Worm (Caenorhabditis elegans) whole organism, young adult: ENCODE measurements around the gene nlp-19.

Source experiments
- B0035.1 ChIP-seq: sonication (generic microtip); optimal IDR thresholded peaks from 2 replicates; lab custom pipeline; 2016; ENCODE audit warnings: missing genetic modification characterization, mild to moderate bottlenecking, missing compliant biosample characterization, missing genotype, missing genetic modification reagents
- B0336.3 ChIP-seq: fragments of 200-800 bp; sonication (Bioruptor generic); IDR thresholded peaks from 2 replicates; pipeline ENCODE4 v1.3.6; 2022; ENCODE audit warnings: missing genetic modification characterization, missing compliant biosample characterization
- C06A6.2 ChIP-seq: fragments of 200-800 bp; sonication (Bioruptor generic); conservative IDR thresholded peaks from 2 replicates; pipeline ENCODE4 v1.3.6; 2022; ENCODE audit warnings: missing genetic modification characterization, missing compliant biosample characterization
- F37B4.10 ChIP-seq: fragments of 200-800 bp; sonication (Bioruptor generic); IDR thresholded peaks from 2 replicates; pipeline ENCODE4 v1.3.6; 2022; ENCODE audit warnings: missing genetic modification characterization, missing compliant biosample characterization
- F52B5.7 ChIP-seq: sonication (generic microtip); optimal IDR thresholded peaks from 2 replicates; lab custom pipeline; 2016; ENCODE audit warnings: mild to moderate bottlenecking, missing genetic modification characterization, missing compliant biosample characterization
- F55B11.4 ChIP-seq: sonication (generic microtip); optimal IDR thresholded peaks from 2 replicates; lab custom pipeline; 2016; ENCODE audit warnings: missing compliant biosample characterization, missing genetic modification characterization, borderline replicate concordance; ENCODE audit not compliant: insufficient read depth
- T07F8.4 ChIP-seq: sonication (generic microtip); optimal IDR thresholded peaks from 2 replicates; lab custom pipeline; 2016; ENCODE audit warnings: mild to moderate bottlenecking, missing genetic modification characterization, moderate library complexity, missing compliant biosample characterization
- T26A5.8 ChIP-seq: sonication (generic microtip); optimal IDR thresholded peaks from 2 replicates; lab custom pipeline; 2016; ENCODE audit warnings: missing genetic modification characterization, missing compliant biosample characterization
- Y56A3A.18 ChIP-seq: fragments of 200-800 bp; sonication (Bioruptor generic); IDR thresholded peaks from 2 replicates; pipeline ENCODE4 v1.3.6; 2022; ENCODE audit warnings: missing genetic modification reagents, missing genetic modification characterization, missing compliant biosample characterization
- Y79H2A.3 ChIP-seq: fragments of 200-800 bp; sonication (Bioruptor generic); conservative IDR thresholded peaks from 2 replicates; pipeline ENCODE4 v1.3.6; 2022; ENCODE audit warnings: missing genetic modification reagents, missing genetic modification characterization, missing compliant biosample characterization
- ZK185.1 ChIP-seq: sonication (generic microtip); optimal IDR thresholded peaks from 2 replicates; lab custom pipeline; 2016; ENCODE audit warnings: mild to moderate bottlenecking, missing genetic modification characterization, missing compliant biosample characterization; ENCODE audit not compliant: poor library complexity, severe bottlenecking
- akir-1 ChIP-seq: fragments of 200-800 bp; sonication (Bioruptor generic); optimal IDR thresholded peaks from 2 replicates; lab custom pipeline; 2018; ENCODE audit warnings: mild to moderate bottlenecking, missing genetic modification characterization, moderate library complexity, missing compliant biosample characterization
- ama-1 ChIP-seq, 3 experiments: fragments of 150-350 bp in 1 of 3; sonication (generic microtip) in 2 of 3; optimal IDR thresholded peaks; 2 replicates each; lab custom pipeline; 2014 to 2018; ENCODE audit warnings: missing biosample characterization in 2 of 3, missing genetic modification characterization in 2 of 3, missing genetic modification reagents in 2 of 3
- attf-6 ChIP-seq: fragments of 200-800 bp; sonication (Bioruptor generic); IDR thresholded peaks from 2 replicates; pipeline ENCODE4 v1.3.6; 2022; ENCODE audit warnings: missing genetic modification reagents, missing genetic modification characterization, missing compliant biosample characterization
- bed-1 ChIP-seq: fragments of 200-800 bp; sonication (Bioruptor generic); IDR thresholded peaks from 2 replicates; pipeline ENCODE4 v1.3.6; 2022; ENCODE audit warnings: missing genetic modification reagents, missing genetic modification characterization, missing compliant biosample characterization
- bed-2 ChIP-seq: fragments of 200-800 bp; sonication (Bioruptor generic); IDR thresholded peaks from 2 replicates; pipeline ENCODE4 v1.3.6; 2022; ENCODE audit warnings: missing genetic modification reagents, missing genetic modification characterization, missing compliant biosample characterization
- cebp-1 ChIP-seq, 2 experiments: fragments of 200-800 bp in 1 of 2; sonication (Bioruptor generic) in 1 of 2; sonication (generic microtip) in 1 of 2; IDR thresholded peaks in 1 of 2; optimal IDR thresholded peaks in 1 of 2; 2 replicates each; pipeline versions ENCODE4 v1.3.6 to Lab custom; 2017 to 2022; ENCODE audit warnings: missing compliant biosample characterization in 2 of 2, missing genetic modification characterization in 2 of 2, mild to moderate bottlenecking in 1 of 2, missing genetic modification reagents in 1 of 2, moderate library complexity in 1 of 2
- cebp-2 ChIP-seq: fragments of 200-800 bp; sonication (Bioruptor generic); IDR thresholded peaks from 2 replicates; pipeline ENCODE4 v1.3.6; 2022; ENCODE audit warnings: missing genetic modification characterization, missing compliant biosample characterization
- ceh-100 ChIP-seq: fragments of 200-800 bp; sonication (Bioruptor generic); IDR thresholded peaks from 2 replicates; pipeline ENCODE4 v1.3.6; 2022; ENCODE audit warnings: missing genetic modification reagents, missing genetic modification characterization, missing compliant biosample characterization
- ceh-79 ChIP-seq: sonication (generic microtip); optimal IDR thresholded peaks from 2 replicates; lab custom pipeline; 2017; ENCODE audit warnings: mild to moderate bottlenecking, missing genetic modification characterization, missing compliant biosample characterization
- ceh-91 ChIP-seq: fragments of 200-800 bp; sonication (Bioruptor generic); IDR thresholded peaks from 2 replicates; pipeline ENCODE4 v1.3.6; 2022; ENCODE audit warnings: missing genetic modification reagents, missing genetic modification characterization, missing compliant biosample characterization
- dox-1 ChIP-seq: fragments of 200-800 bp; sonication (Bioruptor generic); IDR thresholded peaks from 2 replicates; pipeline ENCODE4 v1.3.6; 2022; ENCODE audit warnings: missing genetic modification reagents, missing genetic modification characterization, missing compliant biosample characterization
- efl-1 ChIP-seq: fragments of 150-350 bp; optimal IDR thresholded peaks from 2 replicates; lab custom pipeline; 2014; ENCODE audit warnings: missing biosample characterization, missing genetic modification reagents, missing genetic modification characterization
- egl-44 ChIP-seq: fragments of 200-800 bp; sonication (Bioruptor generic); IDR thresholded peaks from 2 replicates; pipeline ENCODE4 v1.3.6; 2022; ENCODE audit warnings: missing genetic modification reagents, missing genetic modification characterization, missing compliant biosample characterization
- egrh-3 ChIP-seq: fragments of 200-800 bp; sonication (Bioruptor generic); IDR thresholded peaks from 2 replicates; pipeline ENCODE4 v1.3.6; 2022; ENCODE audit warnings: missing genetic modification reagents, missing genetic modification characterization, missing compliant biosample characterization
- fkh-3 ChIP-seq: sonication (generic microtip); optimal IDR thresholded peaks from 2 replicates; lab custom pipeline; 2016; ENCODE audit warnings: mild to moderate bottlenecking, missing genetic modification characterization, missing compliant biosample characterization
- gei-17 ChIP-seq: fragments of 200-800 bp; sonication (Bioruptor generic); optimal IDR thresholded peaks from 2 replicates; lab custom pipeline; 2018; ENCODE audit warnings: mild to moderate bottlenecking, missing genetic modification characterization, missing compliant biosample characterization
- hlh-26 ChIP-seq: fragments of 200-800 bp; sonication (Bioruptor generic); conservative IDR thresholded peaks from 2 replicates; pipeline ENCODE4 v1.3.6; 2022; ENCODE audit warnings: missing genetic modification reagents, missing genetic modification characterization, missing compliant biosample characterization
- lag-1 ChIP-seq: fragments of 200-800 bp; sonication (Bioruptor generic); IDR thresholded peaks from 2 replicates; pipeline ENCODE4 v1.3.6; 2022; ENCODE audit warnings: missing genetic modification reagents, missing genetic modification characterization, missing compliant biosample characterization
- madf-10 ChIP-seq: sonication (generic microtip); optimal IDR thresholded peaks from 2 replicates; lab custom pipeline; 2016; ENCODE audit warnings: mild to moderate bottlenecking, missing genetic modification characterization, missing compliant biosample characterization
- madf-6 ChIP-seq: fragments of 200-800 bp; sonication (Bioruptor generic); IDR thresholded peaks from 2 replicates; pipeline ENCODE4 v1.3.6; 2022; ENCODE audit warnings: missing genetic modification reagents, missing genetic modification characterization, missing compliant biosample characterization
- mcd-1 ChIP-seq: fragments of 200-800 bp; sonication (Bioruptor generic); IDR thresholded peaks from 2 replicates; pipeline ENCODE4 v1.3.6; 2022; ENCODE audit warnings: missing genetic modification reagents, missing genetic modification characterization, missing compliant biosample characterization
- nfya-2 ChIP-seq: fragments of 200-800 bp; sonication (Bioruptor generic); IDR thresholded peaks from 2 replicates; pipeline ENCODE4 v1.3.6; 2022; ENCODE audit warnings: missing genetic modification reagents, missing genetic modification characterization, missing compliant biosample characterization
- nhr-120 ChIP-seq: fragments of 200-800 bp; sonication (Bioruptor generic); IDR thresholded peaks from 2 replicates; pipeline ENCODE4 v1.3.6; 2022; ENCODE audit warnings: missing genetic modification characterization, missing compliant biosample characterization
- nhr-80 ChIP-seq: sonication (generic microtip); optimal IDR thresholded peaks from 2 replicates; lab custom pipeline; 2016; ENCODE audit warnings: missing genetic modification characterization, missing compliant biosample characterization
- pha-4 ChIP-seq: fragments of 150-350 bp; sonication (generic microtip); optimal IDR thresholded peaks from 2 replicates; lab custom pipeline; 2014; ENCODE audit warnings: missing biosample characterization, missing genetic modification reagents, missing genetic modification characterization
- repo-1 ChIP-seq: sonication (generic microtip); optimal IDR thresholded peaks from 2 replicates; lab custom pipeline; 2017; ENCODE audit warnings: mild to moderate bottlenecking, missing genetic modification characterization, missing compliant biosample characterization
- sea-2 ChIP-seq: fragments of 200-800 bp; sonication (Bioruptor generic); IDR thresholded peaks from 2 replicates; pipeline ENCODE4 v1.3.6; 2022; ENCODE audit warnings: missing genetic modification characterization, missing compliant biosample characterization
- snpc-1.3 ChIP-seq: sonication (generic microtip); optimal IDR thresholded peaks from 2 replicates; lab custom pipeline; 2017; ENCODE audit warnings: missing genetic modification characterization, mild to moderate bottlenecking, missing compliant biosample characterization, antibody characterized with exemption, moderate library complexity, missing genotype, missing genetic modification reagents; ENCODE audit not compliant: insufficient read depth

The nlp-19 gene

DNA sequence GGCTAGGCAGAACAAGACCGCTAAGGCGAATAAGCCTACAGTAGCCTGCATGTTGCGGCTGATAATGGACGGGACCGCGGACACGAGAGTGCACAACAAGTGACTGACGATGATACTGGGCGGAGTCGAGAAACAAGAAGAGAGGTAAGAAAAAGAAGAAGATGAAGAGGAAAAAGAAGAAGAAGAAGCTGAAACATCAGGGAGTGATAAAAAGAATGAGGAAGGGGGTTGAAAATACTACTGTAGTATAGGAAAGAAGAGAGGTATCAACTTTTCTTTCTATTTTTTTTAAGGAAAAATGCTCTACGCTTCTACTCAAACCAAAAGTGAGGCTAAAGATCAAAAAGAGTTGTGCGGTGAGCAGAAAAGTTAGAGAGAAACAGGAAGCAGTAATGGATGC, 9.7 kb upstream of the nlp-19 start, which contains the start of gene T21B6.3:
Gene T21B6.3, minus strand, starts transcription at position 101 of the 400 bp plus-strand sequence.
- TF ChIP-seq egrh-3 (GFP tag; lab: Robert Waterston, UW) (no peak), F55B11.4 (no peak), snpc-1.3 (tag; lab: Kevin White, UChicago) (no peak), B0035.1 (no peak), nhr-120 (GFP tag; lab: Robert Waterston, UW) (no peak), Y79H2A.3 (GFP tag; lab: Robert Waterston, UW) (no peak), T07F8.4 (tag; lab: Kevin White, UChicago) (no peak), pha-4 (tag; lab: Kevin White, UChicago) (no peak), repo-1 (tag; lab: Kevin White, UChicago) (no peak), ama-1 (optimal IDR thresholded peaks at IDR 0.05; lab: Kevin White, UChicago) (no peak), ama-1 (GFP tag; optimal IDR thresholded peaks at IDR 0.05; lab: Kevin White, UChicago) (no peak), bed-1 (GFP tag; lab: Robert Waterston, UW) (no peak), madf-6 (no peak), gei-17 (GFP tag; lab: Kevin White, UChicago) (no peak), F37B4.10 (GFP tag; lab: Robert Waterston, UW) (no peak)
- TF ChIP-seq, all 124 proteins: peak for 0

DNA sequence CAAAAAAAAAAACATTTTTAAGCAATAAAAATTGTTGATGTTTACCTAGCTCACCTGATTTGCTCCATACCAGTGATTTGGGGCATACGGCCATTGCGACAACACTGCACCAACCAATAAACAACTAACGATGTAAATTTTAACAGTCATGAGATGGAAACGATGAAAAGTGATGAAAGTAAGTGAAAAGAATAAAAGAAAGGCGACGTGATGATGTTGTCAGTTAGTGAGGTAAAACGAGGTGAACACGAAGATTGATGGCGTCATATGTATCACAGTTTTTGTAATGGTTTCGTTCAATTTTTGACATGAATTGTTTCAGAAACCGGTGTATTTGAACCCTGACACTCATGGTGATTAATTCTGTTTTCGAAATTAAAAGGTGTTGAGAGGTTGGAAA, 7.4 kb upstream of the nlp-19 start, which contains the start of gene K09C8.7:
Gene K09C8.7, minus strand, starts transcription at position 226 of the 400 bp plus-strand sequence.
- TF ChIP-seq egl-44 (GFP tag; lab: Robert Waterston, UW), result no peak
- no peak for TF ChIP-seq T26A5.8
- TF ChIP-seq cebp-1 (GFP tag; IDR thresholded peaks at IDR 0.05; lab: Robert Waterston, UW), result no peak
- TF ChIP-seq cebp-1 (tag; optimal IDR thresholded peaks at IDR 0.05; lab: Kevin White, UChicago), result no peak
- TF ChIP-seq attf-6 (GFP tag; lab: Robert Waterston, UW), result no peak
- no peak for TF ChIP-seq akir-1 (GFP tag; lab: Kevin White, UChicago)
- TF ChIP-seq bed-2 (GFP tag; lab: Robert Waterston, UW), result no peak
- no peak for TF ChIP-seq cebp-2 (GFP tag; lab: Robert Waterston, UW)
- TF ChIP-seq madf-10 (tag; lab: Kevin White, UChicago), result no peak
- TF ChIP-seq, all 124 proteins: peak for 0

DNA sequence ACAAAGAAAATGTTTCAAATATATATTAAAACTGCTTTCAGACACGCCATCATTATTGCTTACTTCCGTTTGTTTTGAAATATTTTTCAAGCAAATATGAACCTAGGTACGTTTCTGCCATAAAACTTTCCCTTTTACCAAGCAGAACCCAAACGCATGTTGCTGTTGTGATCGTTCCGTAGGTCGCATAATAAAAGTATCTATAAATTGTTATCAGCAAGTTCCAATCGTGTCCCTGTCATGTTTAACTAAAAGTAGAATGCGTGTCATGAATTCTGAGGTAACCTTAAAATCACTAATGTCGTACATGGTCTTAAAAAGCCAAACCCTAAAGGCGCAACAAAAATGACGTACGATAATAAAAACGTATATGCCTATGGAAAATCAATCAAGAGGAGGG, 6.6 kb upstream of the nlp-19 start:
- TF ChIP-seq ZK185.1 (tag; lab: Kevin White, UChicago), result no peak
- TF ChIP-seq nhr-80 (tag; lab: Kevin White, UChicago), result peak; percentile 6

DNA sequence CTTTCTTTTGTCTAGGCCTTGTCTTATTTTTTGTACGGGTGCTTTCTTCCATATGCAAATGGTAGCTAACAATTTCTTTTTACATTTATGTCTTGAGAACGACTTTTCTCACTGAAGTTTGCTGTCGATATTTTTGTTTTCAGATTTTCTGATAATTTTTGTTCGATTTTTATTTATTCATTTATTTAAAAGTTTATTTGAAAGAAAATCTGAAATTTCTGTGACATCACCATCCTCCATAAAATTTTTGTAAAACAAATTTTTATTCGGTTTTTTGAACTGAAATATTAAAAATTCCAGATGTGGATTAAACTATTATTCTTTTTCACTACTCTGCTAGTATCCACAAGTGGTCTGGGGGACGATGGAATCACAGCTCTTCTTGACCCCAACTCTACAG, 4.7 kb upstream of the nlp-19 start, which contains the start of gene pbo-4:
Gene pbo-4, plus strand, starts transcription at position 301 of the 400 bp plus-strand sequence.
- TF ChIP-seq fkh-3 (tag; lab: Kevin White, UChicago), result no peak

DNA sequence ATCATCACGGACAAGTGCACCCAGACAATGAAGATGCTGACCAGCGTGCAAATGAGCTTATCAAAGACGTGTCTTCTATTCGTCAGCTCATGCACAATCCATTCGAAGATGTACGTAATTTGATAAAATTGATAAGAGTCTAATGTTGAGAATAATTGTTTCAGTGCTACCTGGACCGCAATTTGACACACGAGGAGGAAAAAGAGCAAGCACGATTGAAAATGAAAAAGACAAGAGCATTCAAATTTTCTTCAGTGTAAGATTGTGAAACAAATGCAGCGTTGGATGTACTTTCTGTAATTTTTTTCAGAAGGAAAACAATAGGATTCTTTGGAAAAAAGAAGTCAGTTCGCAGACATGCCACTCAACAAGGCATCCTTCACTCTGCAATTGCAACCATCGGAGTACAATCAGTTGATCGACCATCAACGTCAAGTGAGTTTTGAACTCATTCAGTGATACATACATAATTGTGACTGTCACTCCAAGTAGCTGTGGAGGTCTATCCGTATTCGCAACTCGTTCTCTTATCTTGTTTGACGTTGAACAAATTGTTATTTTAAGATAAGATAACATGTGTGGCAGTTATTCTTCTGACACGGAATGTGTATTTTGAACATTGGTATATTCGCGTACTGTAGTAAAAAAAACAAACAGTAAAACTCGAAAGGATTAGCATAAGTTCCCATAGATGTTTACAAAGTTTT, 1.4 kb upstream of the nlp-19 start:
- TF ChIP-seq nhr-80 (tag; lab: Kevin White, UChicago), result peak; percentile 84
- no peak for TF ChIP-seq Y56A3A.18 (GFP tag; lab: Robert Waterston, UW)

DNA sequence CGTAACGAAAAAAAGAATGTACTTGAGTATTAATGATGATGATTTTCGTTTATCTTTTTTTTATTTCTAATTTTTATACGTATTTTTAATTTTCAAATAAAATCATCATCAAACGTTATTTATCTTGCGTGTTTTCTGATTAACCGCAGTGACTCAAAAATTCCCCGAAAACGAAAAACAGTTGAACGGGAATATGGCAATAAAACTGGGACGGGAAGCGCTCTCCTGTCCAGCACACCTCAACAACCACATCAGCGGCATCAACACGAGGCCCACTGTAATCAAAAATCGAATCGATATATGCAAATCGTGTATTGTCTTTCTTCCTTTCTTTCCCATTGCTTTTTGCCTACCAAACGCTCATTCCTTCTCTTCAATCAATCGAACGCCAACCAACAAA, 609 bp downstream of the nlp-19 start, which contains the start of gene K09C8.2:
Gene K09C8.2, plus strand, starts transcription at position 301 of the 400 bp plus-strand sequence.
- TF ChIP-seq ceh-100 (GFP tag; lab: Robert Waterston, UW) (no peak), efl-1 (GFP tag; lab: Kevin White, UChicago) (no peak), nfya-2 (GFP tag; lab: Robert Waterston, UW) (no peak), F52B5.7 (tag; lab: Kevin White, UChicago) (no peak), hlh-26 (GFP tag; lab: Robert Waterston, UW) (no peak), ceh-79 (no peak), lag-1 (GFP tag; lab: Robert Waterston, UW) (no peak), mcd-1 (GFP tag; lab: Robert Waterston, UW) (no peak), B0336.3 (no peak), dox-1 (no peak), ceh-91 (GFP tag; lab: Robert Waterston, UW) (no peak), C06A6.2 (no peak), Y79H2A.3 (GFP tag; lab: Robert Waterston, UW) (no peak), sea-2 (GFP tag; lab: Robert Waterston, UW) (no peak)
